Fruit fly (Drosophila melanogaster): Measurements from ENCODE around the gene CG4098.

Gene CG4098

DNA sequence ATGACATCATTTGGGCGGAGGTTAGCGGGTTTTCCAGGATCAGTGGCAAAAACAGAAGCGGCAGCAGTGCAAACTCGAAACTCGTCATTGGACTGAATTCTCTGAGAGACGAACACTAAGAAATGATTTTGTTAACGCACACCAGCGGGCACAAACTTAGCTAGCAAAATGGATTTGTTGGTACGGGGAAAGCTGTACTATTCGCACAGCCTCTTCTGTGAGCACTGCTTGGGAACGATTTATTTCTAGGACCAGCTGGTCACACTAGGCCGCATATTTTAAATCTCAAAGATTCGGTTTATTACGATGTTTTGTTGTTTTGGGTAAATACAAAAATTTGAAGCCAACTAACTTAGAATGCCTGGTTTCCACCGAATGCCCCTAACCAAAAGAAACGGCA lies at the start of gene CG4098 (continued):
- TF ChIP-seq Antp (GFP tag; optimal IDR thresholded peaks at IDR 0.05) = peak; percentile 83
- no peak for TF ChIP-seq Trl (optimal IDR thresholded peaks at IDR 0.05)
- TF ChIP-seq Trl (GFP tag; optimal IDR thresholded peaks at IDR 0.05) = peak; percentile 72
- TF ChIP-seq CG12155 (GFP tag; optimal IDR thresholded peaks at IDR 0.05) = peak; percentile 58
- TF ChIP-seq CG1233 (GFP tag; optimal IDR thresholded peaks at IDR 0.05) = peak; percentile 25
- no peak for TF ChIP-seq sna (GFP tag; IDR thresholded peaks at IDR 0.05; ENCODE audit: partially characterized antibody)
- TF ChIP-seq eyg (GFP tag; optimal IDR thresholded peaks at IDR 0.05) = peak; percentile 19
- peak; percentile 40 for TF ChIP-seq B-H2 (GFP tag; optimal IDR thresholded peaks at IDR 0.05)
- peak; percentile 83 for TF ChIP-seq sens (GFP tag)
- TF ChIP-seq otp (GFP tag; IDR thresholded peaks at IDR 0.05) = peak; percentile 49; the same call in 1 of the 3 replicates
- 0 out of 3 replicates have a peak, but pooled peaks have one; percentile 30 for TF ChIP-seq CG6175 (GFP tag; IDR thresholded peaks at IDR 0.05)
- TF ChIP-seq Camta (GFP tag; optimal IDR thresholded peaks at IDR 0.05) = peak; percentile 48
- TF ChIP-seq CG11696 (GFP tag; IDR thresholded peaks at IDR 0.05) = peak; percentile 99
- TF ChIP-seq CG30403 (GFP tag; optimal IDR thresholded peaks at IDR 0.05) = peak; percentile 64
- peak; percentile 53; the same call in 2 of the 3 replicates for TF ChIP-seq ase (GFP tag; IDR thresholded peaks at IDR 0.05)
- peak; percentile 46 for TF ChIP-seq chn (GFP tag; optimal IDR thresholded peaks at IDR 0.05)
- TF ChIP-seq CG5180 (GFP tag; optimal IDR thresholded peaks at IDR 0.05) = no peak
- TF ChIP-seq prd (optimal IDR thresholded peaks at IDR 0.05) = no peak
- peak; percentile 77 for TF ChIP-seq prd (GFP tag; IDR thresholded peaks at IDR 0.05)
- TF ChIP-seq CG9817 (tag; optimal IDR thresholded peaks at IDR 0.05) = peak; percentile 55
- TF ChIP-seq h (optimal IDR thresholded peaks at IDR 0.05) = no peak
- no peak for TF ChIP-seq crol (GFP tag; IDR thresholded peaks at IDR 0.05)
- peak; percentile 64; the same call in 1 of the 2 replicates for TF ChIP-seq Ada2b (GFP tag; IDR thresholded peaks at IDR 0.05)
- peak; percentile 67 for TF ChIP-seq Atf6 (GFP tag; IDR thresholded peaks at IDR 0.05)
- TF ChIP-seq CG7786 (GFP tag; optimal IDR thresholded peaks at IDR 0.05) = peak; percentile 68
- TF ChIP-seq al (GFP tag; IDR thresholded peaks at IDR 0.05) = peak; percentile 64
- TF ChIP-seq bigmax (GFP tag; optimal IDR thresholded peaks at IDR 0.05) = no peak
- peak; percentile 46 for TF ChIP-seq CHES-1-like (GFP tag; optimal IDR thresholded peaks at IDR 0.05)
- TF ChIP-seq chif (GFP tag; optimal IDR thresholded peaks at IDR 0.05) = peak; percentile 22 to 41
- peak; percentile 58; the same call in 1 of the 3 replicates for TF ChIP-seq Mrtf (GFP tag; IDR thresholded peaks at IDR 0.05)
- no peak for TF ChIP-seq oc (tag; optimal IDR thresholded peaks at IDR 0.05)
- 0 out of 4 replicates have a peak, but pooled peaks have one; percentile 29 for TF ChIP-seq Dll (GFP tag; IDR thresholded peaks at IDR 0.05; ENCODE audit: partially characterized antibody)
- peak; percentile 47; the same call in 1 of the 2 replicates for TF ChIP-seq CG6689 (GFP tag; IDR thresholded peaks at IDR 0.05)
- TF ChIP-seq nerfin-1 (tag; optimal IDR thresholded peaks at IDR 0.05) = no peak
- TF ChIP-seq CG1603 (tag; optimal IDR thresholded peaks at IDR 0.05) = peak; percentile 75
- peak; percentile 61 for TF ChIP-seq az2 (GFP tag; optimal IDR thresholded peaks at IDR 0.05)
- 0 out of 2 replicates have a peak, but pooled peaks have one; percentile 32 for TF ChIP-seq Rx (GFP tag; IDR thresholded peaks at IDR 0.05)
- no peak for TF ChIP-seq crp (GFP tag; optimal IDR thresholded peaks at IDR 0.05)
- TF ChIP-seq CG15696 (tag; optimal IDR thresholded peaks at IDR 0.05) = no peak
- no peak for TF ChIP-seq pros (GFP tag; optimal IDR thresholded peaks at IDR 0.05)
- TF ChIP-seq fd102C (GFP tag; optimal IDR thresholded peaks at IDR 0.05) = no peak
- TF ChIP-seq CG17829 (tag; optimal IDR thresholded peaks at IDR 0.05) = peak; percentile 45
- TF ChIP-seq cas (GFP tag; IDR thresholded peaks at IDR 0.05) = peak; percentile 31; the same call in 1 of the 2 replicates
- peak; percentile 57; the same call in 1 of the 3 replicates for TF ChIP-seq CG2889 (GFP tag; IDR thresholded peaks at IDR 0.05)
- TF ChIP-seq gfzf (GFP tag; optimal IDR thresholded peaks at IDR 0.05) = peak; percentile 77
- TF ChIP-seq psq (GFP tag; optimal IDR thresholded peaks at IDR 0.05) = no peak
- TF ChIP-seq ftz-f1 (GFP tag; optimal IDR thresholded peaks at IDR 0.05) = peak; percentile 10
